Worm (Caenorhabditis elegans): ENCODE results near the gene srh-177.

srh-177 gene

DNA sequence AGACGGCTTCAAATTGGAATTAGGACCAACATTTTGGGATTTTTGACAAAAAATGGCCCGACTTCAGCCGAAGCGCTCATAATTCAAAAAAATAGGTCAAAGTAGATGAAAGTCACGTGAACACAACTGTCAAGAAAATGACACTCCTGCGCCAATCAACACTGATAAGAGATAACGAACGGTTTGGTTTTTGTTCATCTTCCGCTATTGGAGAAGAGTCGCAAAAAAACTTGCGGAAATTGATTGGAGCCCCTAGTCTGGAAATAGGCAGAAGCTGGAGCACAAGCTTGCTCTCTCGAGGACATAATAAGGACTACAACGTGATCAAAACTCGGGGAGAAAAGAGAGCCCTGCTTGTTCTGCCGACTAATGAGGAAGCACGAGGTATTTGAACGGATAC, 43.2 kb upstream of the srh-177 start:
- TF ChIP-seq elt-3 (tag; optimal IDR thresholded peaks at IDR 0.05) (peak in 1 of 3 experiments; percentile 33), tbx-2 (tag; optimal IDR thresholded peaks at IDR 0.05) (no peak), pqm-1 (tag; optimal IDR thresholded peaks at IDR 0.05) (peak; percentile 52), nhr-23 (tag; optimal IDR thresholded peaks at IDR 0.05) (peak; percentile 57), elt-2 (tag; optimal IDR thresholded peaks at IDR 0.05) (peak; percentile 89), nhr-12 (tag; optimal IDR thresholded peaks at IDR 0.05) (no peak), pha-4 (tag; optimal IDR thresholded peaks at IDR 0.05) (peak; percentile 18), jun-1 (tag; optimal IDR thresholded peaks at IDR 0.05) (peak; percentile 41)

ce11 chrV:20411659-20412058, 42.6 kb upstream of the srh-177 start, which contains the start of gene F53H2.3:
F53H2.3 (minus strand) TSS chrV:20411759.
- TF ChIP-seq tbx-2 (tag; optimal IDR thresholded peaks at IDR 0.05): no peak
- TF ChIP-seq ceh-16 (tag; optimal IDR thresholded peaks at IDR 0.05): no peak
- peak; percentile 35 for TF ChIP-seq pha-4 (tag; optimal IDR thresholded peaks at IDR 0.05)
- no peak for TF ChIP-seq zag-1 (tag; optimal IDR thresholded peaks at IDR 0.05)

DNA sequence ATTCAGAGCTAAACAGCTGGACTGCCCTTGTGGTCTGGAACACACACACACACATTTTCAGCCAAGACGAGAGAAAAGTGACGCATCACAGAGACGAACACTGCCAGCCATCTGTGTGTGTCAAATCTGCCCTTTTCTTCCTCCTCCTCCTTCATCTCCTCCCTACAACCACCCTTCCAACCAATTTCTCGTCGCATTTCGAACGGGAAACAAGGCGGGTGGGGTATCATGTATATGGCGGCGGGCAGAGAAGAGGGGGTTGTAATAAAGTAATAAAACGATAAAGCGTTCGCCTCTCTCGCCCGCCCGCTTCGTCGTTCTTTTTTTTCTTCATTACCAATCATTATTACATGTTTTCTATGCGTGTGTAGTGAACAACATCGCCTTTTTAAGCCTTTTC, 41.2 kb upstream of the srh-177 start:
- TF ChIP-seq nhr-28 (tag; optimal IDR thresholded peaks at IDR 0.05): no peak
- no peak for TF ChIP-seq skn-1 (tag; optimal IDR thresholded peaks at IDR 0.05)
- TF ChIP-seq mml-1 (tag; optimal IDR thresholded peaks at IDR 0.05): no peak
- TF ChIP-seq egl-27 (tag; optimal IDR thresholded peaks at IDR 0.05): no peak
- no peak for TF ChIP-seq fkh-10 (GFP tag; optimal IDR thresholded peaks at IDR 0.05)
- no peak for TF ChIP-seq nhr-43 (tag; optimal IDR thresholded peaks at IDR 0.05; ENCODE audit: poor library complexity, severe bottlenecking)
- peak; percentile 12 for TF ChIP-seq elt-2 (tag; optimal IDR thresholded peaks at IDR 0.05)
- no peak for TF ChIP-seq fos-1 (tag; optimal IDR thresholded peaks at IDR 0.05)

DNA sequence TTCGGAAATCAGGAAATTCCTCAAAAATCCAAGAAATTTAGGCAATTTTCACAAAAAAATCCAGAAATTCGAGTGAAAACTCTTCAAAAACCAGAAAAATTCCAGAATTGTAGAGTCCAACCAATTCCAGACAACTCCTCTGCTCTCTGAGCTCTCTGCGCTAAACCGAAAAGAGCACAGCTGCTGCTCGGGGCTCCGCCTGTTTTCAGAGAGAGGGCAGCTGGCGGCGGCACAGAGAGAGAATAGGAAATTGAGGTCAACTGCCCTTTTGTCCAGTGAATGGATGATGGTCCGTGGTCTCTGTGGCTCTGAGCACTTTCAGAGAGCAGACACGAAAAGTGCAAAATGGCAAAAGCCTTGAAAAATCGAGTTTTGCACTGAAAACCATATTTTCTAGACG, 40.0 kb upstream of the srh-177 start:
- no peak for TF ChIP-seq nhr-11 (tag; optimal IDR thresholded peaks at IDR 0.05)
- TF ChIP-seq nhr-12 (tag; optimal IDR thresholded peaks at IDR 0.05): no peak
- TF ChIP-seq egl-27 (tag; optimal IDR thresholded peaks at IDR 0.05): no peak
- TF ChIP-seq hmg-11 (tag; optimal IDR thresholded peaks at IDR 0.05): no peak

DNA sequence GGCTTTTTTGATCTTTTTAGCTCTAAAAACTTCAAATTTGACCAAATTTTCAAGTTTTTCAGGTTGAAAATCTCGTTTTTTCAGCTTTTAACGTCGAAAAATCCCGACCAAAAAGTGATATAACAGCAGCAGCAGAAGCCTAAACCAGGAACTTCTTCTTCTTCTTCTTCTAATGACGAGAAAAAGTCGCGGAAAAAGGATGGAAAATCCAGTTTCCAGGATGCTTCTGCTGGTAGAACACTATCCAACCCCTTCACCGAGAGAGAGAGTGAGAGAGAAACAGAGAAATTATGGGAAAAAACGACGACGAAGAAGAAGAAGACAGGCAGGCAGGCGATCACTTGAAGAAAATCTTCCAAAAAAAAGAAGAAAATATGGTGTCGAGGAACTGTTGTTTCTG, 37.8 kb upstream of the srh-177 start:
- TF ChIP-seq ceh-28 (tag; optimal IDR thresholded peaks at IDR 0.05): no peak
- no peak for TF ChIP-seq nhr-12 (tag; optimal IDR thresholded peaks at IDR 0.05)
- TF ChIP-seq elt-2 (tag; optimal IDR thresholded peaks at IDR 0.05): no peak

- TF ChIP-seq lin-39 (tag; optimal IDR thresholded peaks at IDR 0.05) (no peak), fkh-2 (tag; optimal IDR thresholded peaks at IDR 0.05) (no peak), nhr-11 (tag; optimal IDR thresholded peaks at IDR 0.05) (peak; percentile 49), nfya-1 (tag; optimal IDR thresholded peaks at IDR 0.05; ENCODE audit: insufficient read depth) (peak; percentile 19)
Measured at ce11 chrV:20402842-20403241, 33.8 kb upstream of the srh-177 start.

DNA sequence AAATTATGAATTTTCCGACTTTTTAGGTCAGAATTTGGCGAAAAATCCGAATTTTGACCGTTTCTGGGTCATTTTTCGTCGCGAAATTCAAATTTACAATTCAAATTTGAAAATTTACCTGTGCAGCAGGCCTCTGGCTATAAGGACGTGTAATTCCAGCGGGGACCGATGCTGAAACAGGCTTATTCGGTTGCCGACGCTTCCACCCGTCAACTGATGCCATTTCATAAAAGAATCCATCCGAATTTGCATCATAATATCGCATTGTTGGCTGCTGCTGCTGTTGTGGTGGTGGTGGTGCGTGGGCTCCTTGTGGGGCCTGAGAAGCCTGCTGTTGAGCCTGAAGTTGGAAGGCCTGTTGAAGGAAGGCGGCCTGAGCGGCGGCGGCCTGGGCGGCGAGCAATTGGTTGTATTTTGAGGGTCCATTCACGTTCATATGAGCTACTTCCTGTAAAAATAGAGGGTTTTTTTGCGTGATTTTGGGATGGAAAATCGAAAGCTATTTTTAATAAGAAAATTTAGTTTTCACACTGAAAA, 30.5 kb upstream of the srh-177 start:
- no peak for TF ChIP-seq nhr-43 (tag; optimal IDR thresholded peaks at IDR 0.05; ENCODE audit: poor library complexity, severe bottlenecking)
- no peak for TF ChIP-seq fkh-10 (GFP tag; optimal IDR thresholded peaks at IDR 0.05)
- no peak for TF ChIP-seq aly-2 (tag; optimal IDR thresholded peaks at IDR 0.05)

ce11 chrV:20393773-20394172, 24.7 kb upstream of the srh-177 start, which contains the start of gene cnc-7:
cnc-7 (plus strand) TSS chrV:20394073.
- no peak for TF ChIP-seq nhr-77 (tag; optimal IDR thresholded peaks at IDR 0.05)
- no peak for TF ChIP-seq nhr-23 (tag; optimal IDR thresholded peaks at IDR 0.05)
- no peak for TF ChIP-seq lin-39 (tag; optimal IDR thresholded peaks at IDR 0.05)
- TF ChIP-seq ztf-11 (tag; optimal IDR thresholded peaks at IDR 0.05): no peak

Measured in whole organism, L3 larva.